Worm (Caenorhabditis elegans): ENCODE measurements around the gene F25G6.9.
A peak's percentile ranks its signal among the peaks of the same experiment; 100 is the strongest.
"Not testable (repeated sequence)": the region's sequence is repeated elsewhere in the genome, so short reads cannot be mapped to it uniquely, and the experiment has no call there.

The F25G6.9 gene

DNA sequence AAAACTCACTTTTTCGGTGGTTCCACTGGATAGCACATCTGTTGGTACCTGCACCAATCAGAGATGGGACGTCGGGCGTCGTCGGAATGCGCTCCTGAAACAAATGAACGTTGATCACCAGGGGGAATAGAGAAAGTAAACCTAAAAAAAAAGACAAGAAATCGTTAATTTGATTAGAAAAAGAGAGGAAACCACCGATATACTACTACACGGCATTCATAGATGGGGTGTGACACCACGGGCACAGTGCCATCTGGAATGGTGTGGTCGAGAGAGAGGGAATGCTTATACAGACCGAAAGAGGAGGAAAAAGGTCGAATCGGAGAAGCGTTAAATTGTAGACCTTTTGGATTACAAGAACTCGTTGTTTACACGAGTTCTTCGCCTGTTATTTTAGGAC, 18.3 kb upstream of the F25G6.9 start, which contains the start of gene C10B5.3:
Gene C10B5.3 (minus strand): TSS at position 101 of the 400 bp plus-strand sequence.
- TF ChIP-seq ceh-83 (GFP tag; optimal IDR thresholded peaks at IDR 0.05) (no peak), sptf-1 (tag; optimal IDR thresholded peaks at IDR 0.05) (no peak), ceh-39 (tag; optimal IDR thresholded peaks at IDR 0.05) (no peak), drap-1 (GFP tag; optimal IDR thresholded peaks at IDR 0.05) (no peak), ham-2 (GFP tag; optimal IDR thresholded peaks at IDR 0.05) (no peak), unc-39 (tag; optimal IDR thresholded peaks at IDR 0.05) (no peak), ces-1 (GFP tag; optimal IDR thresholded peaks at IDR 0.05) (no peak), nhr-28 (tag; optimal IDR thresholded peaks at IDR 0.05) (no peak), lsy-2 (tag; optimal IDR thresholded peaks at IDR 0.05) (no peak), cnd-1 (tag; optimal IDR thresholded peaks at IDR 0.05) (no peak), unc-62 (GFP tag; optimal IDR thresholded peaks at IDR 0.05) (no peak), blmp-1 (tag; optimal IDR thresholded peaks at IDR 0.05) (no peak)

ce11 chrV:8586920-8587319, 17.1 kb upstream of the F25G6.9 start:
- TF ChIP-seq elt-3 (tag; optimal IDR thresholded peaks at IDR 0.05) (peak; percentile 51), blmp-1 (tag; optimal IDR thresholded peaks at IDR 0.05) (no peak)

- TF ChIP-seq ceh-39 (tag; optimal IDR thresholded peaks at IDR 0.05) (no peak), lin-13 (tag; optimal IDR thresholded peaks at IDR 0.05) (no peak), elt-3 (tag; optimal IDR thresholded peaks at IDR 0.05) (no peak), pha-4 (tag; optimal IDR thresholded peaks at IDR 0.05) (no peak), mep-1 (tag; optimal IDR thresholded peaks at IDR 0.05) (no peak)
These were observed 16.7 kb upstream of the F25G6.9 start for ce11 chrV:8586472-8586871.

- no peak for TF ChIP-seq ceh-43 (GFP tag; optimal IDR thresholded peaks at IDR 0.05)
- TF ChIP-seq unc-39 (tag; optimal IDR thresholded peaks at IDR 0.05), result no peak
- no peak for TF ChIP-seq zip-8 (tag; optimal IDR thresholded peaks at IDR 0.05)
- TF ChIP-seq ztf-11 (tag; optimal IDR thresholded peaks at IDR 0.05), result no peak
- no peak for TF ChIP-seq ham-2 (GFP tag; optimal IDR thresholded peaks at IDR 0.05)
- no peak for TF ChIP-seq nhr-2 (tag; optimal IDR thresholded peaks at IDR 0.05)
- TF ChIP-seq elt-1 (tag; optimal IDR thresholded peaks at IDR 0.05; ENCODE audit: borderline replicate concordance, insufficient read depth), result no peak
- TF ChIP-seq unc-62 (GFP tag; optimal IDR thresholded peaks at IDR 0.05), result no peak
These were observed 11.2 kb upstream of the F25G6.9 start, which contains the start of gene C10B5.1 for ce11 chrV:8580961-8581360. Gene C10B5.1 (plus strand): TSS chrV:8581261.

- not testable (repeated sequence) for TF ChIP-seq ham-2 (GFP tag; optimal IDR thresholded peaks at IDR 0.05); cnd-1 (tag; optimal IDR thresholded peaks at IDR 0.05); lin-13 (tag; optimal IDR thresholded peaks at IDR 0.05)
These were observed 5.0 kb upstream of the F25G6.9 start, which contains the start of gene F25G6.1 for ce11 chrV:8574762-8575161. Gene F25G6.1 (plus strand): TSS chrV:8575062.

DNA sequence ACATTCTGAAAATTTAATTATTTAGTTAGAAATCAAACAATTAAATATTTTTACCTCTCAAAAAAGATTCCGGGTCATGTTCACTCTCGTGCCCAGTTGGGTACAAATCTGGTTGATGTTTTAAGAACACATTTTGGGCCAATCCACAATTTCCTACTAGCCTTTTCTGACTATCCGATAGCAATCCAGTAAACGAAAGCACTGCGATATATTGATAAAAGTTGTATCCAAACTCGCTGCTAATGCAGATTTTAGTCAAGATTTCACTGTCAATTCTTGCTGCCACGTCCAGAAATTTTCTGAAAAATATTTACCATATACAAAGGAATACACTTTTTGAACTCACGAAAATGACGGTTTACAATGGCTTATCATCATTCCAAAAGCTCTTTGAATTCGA, 628 bp downstream of the F25G6.9 start:
- no peak for TF ChIP-seq ceh-39 (tag; optimal IDR thresholded peaks at IDR 0.05)
- no peak for TF ChIP-seq hlh-1 (tag; optimal IDR thresholded peaks at IDR 0.05)
- no peak for TF ChIP-seq nhr-237 (tag; optimal IDR thresholded peaks at IDR 0.05)
- TF ChIP-seq mep-1 (tag; optimal IDR thresholded peaks at IDR 0.05), result no peak

DNA sequence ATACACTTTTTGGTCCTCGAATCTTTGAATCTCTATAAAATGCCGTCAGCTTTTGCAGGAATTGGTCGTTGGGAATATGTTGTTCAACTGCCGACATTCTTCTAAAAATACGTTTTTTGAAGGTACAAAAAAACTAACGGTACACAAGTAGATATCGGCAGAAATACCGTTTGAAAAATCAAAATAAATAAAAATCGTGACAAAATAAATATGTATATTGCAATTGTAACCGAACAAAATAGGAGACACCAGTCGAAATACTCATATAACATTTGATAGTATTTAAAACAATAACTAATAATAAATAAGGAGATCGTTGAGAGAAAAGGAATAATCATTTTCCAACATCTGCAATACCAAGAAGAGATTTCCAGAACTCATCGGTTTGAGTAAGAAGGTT, 4.7 kb downstream of the F25G6.9 start, which contains the start of gene F25G6.8:
Gene F25G6.8 (minus strand): TSS at position 101 of the 400 bp plus-strand sequence.
- TF ChIP-seq hlh-1 (tag; optimal IDR thresholded peaks at IDR 0.05) (no peak), bed-3 (GFP tag; optimal IDR thresholded peaks at IDR 0.05) (no peak), mep-1 (tag; optimal IDR thresholded peaks at IDR 0.05) (no peak), mab-5 (tag; optimal IDR thresholded peaks at IDR 0.05) (no peak), unc-120 (tag; optimal IDR thresholded peaks at IDR 0.05; ENCODE audit: poor library complexity, severe bottlenecking) (no peak), flh-1 (GFP tag; optimal IDR thresholded peaks at IDR 0.05) (no peak), ztf-11 (tag; optimal IDR thresholded peaks at IDR 0.05) (no peak), nhr-12 (tag; optimal IDR thresholded peaks at IDR 0.05) (no peak), unc-62 (GFP tag; optimal IDR thresholded peaks at IDR 0.05) (no peak), tbx-8 (GFP tag; optimal IDR thresholded peaks at IDR 0.05) (no peak), sem-2 (GFP tag; optimal IDR thresholded peaks at IDR 0.05) (no peak), ceh-39 (tag; optimal IDR thresholded peaks at IDR 0.05) (no peak), blmp-1 (tag; optimal IDR thresholded peaks at IDR 0.05) (no peak), zip-8 (tag; optimal IDR thresholded peaks at IDR 0.05) (no peak), nhr-28 (tag; optimal IDR thresholded peaks at IDR 0.05) (no peak)

Data from whole organism, mixed stage, embryonic.